Worm (Caenorhabditis elegans) whole organism, midembryonic: Measurements from ENCODE around the gene ZK228.4.

Source experiments
- cog-1 ChIP-seq: sonication (generic microtip); optimal IDR thresholded peaks from 2 replicates; lab custom pipeline; 2016; ENCODE audit warnings: missing genetic modification characterization, missing compliant biosample characterization
- flt-1 ChIP-seq: fragments of 200-800 bp; sonication (Bioruptor generic); IDR thresholded peaks from 2 replicates; pipeline ENCODE4 v1.3.6; 2022; ENCODE audit warnings: missing genetic modification characterization, missing compliant biosample characterization
- klf-2 ChIP-seq: fragments of 200-800 bp; sonication (Bioruptor generic); conservative IDR thresholded peaks from 2 replicates; pipeline ENCODE4 v1.3.6; 2022; ENCODE audit warnings: missing genetic modification reagents, missing genetic modification characterization, missing compliant biosample characterization
- med-1 ChIP-seq: sonication (generic microtip); optimal IDR thresholded peaks from 2 replicates; lab custom pipeline; 2017; ENCODE audit warnings: missing genetic modification characterization, mild to moderate bottlenecking, missing compliant biosample characterization, antibody characterized with exemption, missing genetic modification reagents; ENCODE audit not compliant: insufficient read depth
- ref-1 ChIP-seq: fragments of 200-800 bp; sonication (Bioruptor generic); conservative IDR thresholded peaks from 2 replicates; pipeline ENCODE4 v1.3.6; 2022; ENCODE audit warnings: missing genetic modification reagents, missing genetic modification characterization, missing compliant biosample characterization
- ztf-23 ChIP-seq: fragments of 200-800 bp; sonication (Bioruptor generic); IDR thresholded peaks from 2 replicates; pipeline ENCODE4 v1.3.6; 2022; ENCODE audit warnings: missing genetic modification reagents, missing genetic modification characterization, missing compliant biosample characterization
- ztf-29 ChIP-seq: fragments of 200-800 bp; sonication (Bioruptor generic); IDR thresholded peaks from 2 replicates; pipeline ENCODE4 v1.3.6; 2022; ENCODE audit warnings: missing genetic modification reagents, missing genetic modification characterization, missing compliant biosample characterization

DNA sequence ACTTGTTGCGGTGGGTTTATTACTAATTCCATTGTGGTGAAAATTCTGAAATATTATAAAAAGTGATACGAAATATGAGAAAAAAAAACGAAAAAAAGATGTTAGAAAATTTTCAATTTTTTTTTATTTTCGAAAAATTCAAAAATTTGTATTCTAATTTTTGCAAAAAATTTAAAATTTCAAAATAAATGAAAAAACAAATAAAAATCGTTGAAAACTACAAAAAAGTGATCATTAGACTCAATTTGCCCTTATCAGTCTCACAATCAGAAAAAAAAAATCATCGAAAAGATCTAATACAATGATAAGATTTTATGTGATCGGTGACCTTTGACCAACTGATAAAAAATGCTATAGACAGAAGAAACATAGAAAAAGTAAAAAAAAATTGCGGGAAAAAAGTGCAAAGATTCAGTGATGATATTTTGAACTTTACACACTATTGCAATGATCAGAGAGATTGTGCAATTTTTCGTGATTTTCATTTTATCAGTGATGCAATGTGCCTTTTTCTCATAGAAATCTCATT is 1.3 kb upstream of the ZK228.4 start, which contains the start of gene ZK228.3:
- TF ChIP-seq med-1 = no peak
- no peak for TF ChIP-seq klf-2 (GFP tag; lab: Robert Waterston, UW)
- no peak for TF ChIP-seq ref-1 (GFP tag; lab: Robert Waterston, UW)
- no peak for TF ChIP-seq cog-1 (tag; lab: Kevin White, UChicago)
- TF ChIP-seq ztf-29 (GFP tag; lab: Robert Waterston, UW) = no peak
- no peak for TF ChIP-seq flt-1 (GFP tag; lab: Robert Waterston, UW)
- TF ChIP-seq ztf-23 (GFP tag; lab: Robert Waterston, UW) = no peak
